Worm (Caenorhabditis elegans) whole organism, L3 larva: ENCODE measurements around the gene F36A4.1.

Source experiments
- aly-2 ChIP-seq: fragments of 150-350 bp; optimal IDR thresholded peaks from 2 replicates; lab custom pipeline; 2014; ENCODE audit warnings: missing biosample characterization, missing genetic modification characterization
- egl-27 ChIP-seq: sonication (generic microtip); optimal IDR thresholded peaks from 4 replicates; lab custom pipeline; 2017; ENCODE audit warnings: missing biosample characterization, missing genetic modification reagents, missing genetic modification characterization
- fkh-10 ChIP-seq: sonication (generic microtip); optimal IDR thresholded peaks from 2 replicates; lab custom pipeline; 2017; ENCODE audit warnings: missing biosample characterization, missing genetic modification reagents, missing genetic modification characterization
- fos-1 ChIP-seq: fragments of 150-350 bp; optimal IDR thresholded peaks from 2 replicates; lab custom pipeline; 2014; ENCODE audit warnings: missing biosample characterization, missing genetic modification characterization
- jun-1 ChIP-seq: fragments of 150-350 bp; optimal IDR thresholded peaks from 2 replicates; lab custom pipeline; 2014; ENCODE audit warnings: missing biosample characterization, missing genetic modification reagents, missing genetic modification characterization
- lin-15B ChIP-seq: fragments of 150-350 bp; optimal IDR thresholded peaks from 2 replicates; lab custom pipeline; 2014; ENCODE audit warnings: missing biosample characterization, missing genetic modification characterization
- nhr-11 ChIP-seq: fragments of 150-350 bp; optimal IDR thresholded peaks from 2 replicates; lab custom pipeline; 2014; ENCODE audit warnings: missing biosample characterization, missing genetic modification characterization
- nhr-237 ChIP-seq: fragments of 150-350 bp; optimal IDR thresholded peaks from 2 replicates; lab custom pipeline; 2014; ENCODE audit warnings: missing biosample characterization, missing genetic modification characterization
- nhr-76 ChIP-seq: fragments of 150-350 bp; sonication (generic microtip); optimal IDR thresholded peaks from 5 replicates; lab custom pipeline; 2014; ENCODE audit warnings: missing biosample characterization, missing genetic modification characterization
- pqm-1 ChIP-seq: fragments of 150-350 bp; optimal IDR thresholded peaks from 2 replicates; lab custom pipeline; 2017; ENCODE audit warnings: missing biosample characterization, missing genetic modification characterization, inconsistent platforms
- unc-62 ChIP-seq: fragments of 150-350 bp; sonication (generic microtip); optimal IDR thresholded peaks from 4 replicates; lab custom pipeline; 2014; ENCODE audit warnings: missing biosample characterization, missing genetic modification reagents, missing genetic modification characterization
- zag-1 ChIP-seq: fragments of 150-350 bp; optimal IDR thresholded peaks from 2 replicates; lab custom pipeline; 2014; ENCODE audit warnings: missing biosample characterization, missing genetic modification characterization
- ztf-4 ChIP-seq: fragments of 150-350 bp; optimal IDR thresholded peaks from 2 replicates; lab custom pipeline; 2014; ENCODE audit warnings: missing biosample characterization, missing genetic modification characterization

ce11 chrIV:4265224-4265623 lies 7.0 kb upstream of the F36A4.1 start, which contains the start of gene F36A4.5:
- TF ChIP-seq egl-27 (tag; lab: Kevin White, UChicago) (no peak), aly-2 (no peak), pqm-1 (tag; lab: Kevin White, UChicago) (no peak), nhr-237 (tag; lab: Kevin White, UChicago) (no peak), fos-1 (tag; lab: Kevin White, UChicago) (no peak), jun-1 (tag; lab: Kevin White, UChicago) (no peak), nhr-76 (no peak), fkh-10 (GFP tag; lab: Kevin White, UChicago) (no peak), unc-62 (GFP tag; lab: Kevin White, UChicago) (no peak), lin-15B (tag; lab: Kevin White, UChicago) (no peak), zag-1 (no peak), nhr-11 (tag; lab: Kevin White, UChicago) (no peak), ztf-4 (tag; lab: Kevin White, UChicago) (no peak)
